Fruit fly (Drosophila melanogaster): ENCODE measurements around the gene S-Lap3.
A peak's percentile ranks its signal among the peaks of the same experiment; 100 is the strongest.

The S-Lap3 gene

dm6 chr3L:10482477-10482876, 17.5 kb downstream of the S-Lap3 start (continued):
- no peak for TF ChIP-seq esg (GFP tag; conservative IDR thresholded peaks at IDR 0.05)
- no peak for TF ChIP-seq CG7271 (tag; optimal IDR thresholded peaks at IDR 0.05)
- TF ChIP-seq CG43689 (GFP tag; IDR thresholded peaks at IDR 0.05), result no peak
- peak; percentile 89 for TF ChIP-seq Ets65A (GFP tag)
- no peak for TF ChIP-seq CG1602 (GFP tag; optimal IDR thresholded peaks at IDR 0.05)
- TF ChIP-seq Bteb2 (GFP tag; optimal IDR thresholded peaks at IDR 0.05), result no peak
- TF ChIP-seq Poxn (GFP tag; IDR thresholded peaks at IDR 0.05), result no peak
- TF ChIP-seq stwl (tag; optimal IDR thresholded peaks at IDR 0.05), result no peak
- TF ChIP-seq hth (optimal IDR thresholded peaks at IDR 0.05), result no peak
- no peak for TF ChIP-seq Hr39 (optimal IDR thresholded peaks at IDR 0.05)
- no peak for TF ChIP-seq ems (GFP tag; optimal IDR thresholded peaks at IDR 0.05)
- peak; percentile 5 for TF ChIP-seq CG10209 (GFP tag; optimal IDR thresholded peaks at IDR 0.05)
- no peak for TF ChIP-seq dm (GFP tag; optimal IDR thresholded peaks at IDR 0.05)
- TF ChIP-seq chif (GFP tag; optimal IDR thresholded peaks at IDR 0.05), result no peak
- TF ChIP-seq Side (GFP tag; optimal IDR thresholded peaks at IDR 0.05), result no peak
- TF ChIP-seq emc (GFP tag; optimal IDR thresholded peaks at IDR 0.05), result no peak
- TF ChIP-seq chn (GFP tag; optimal IDR thresholded peaks at IDR 0.05), result no peak
- no peak for TF ChIP-seq CG34376 (GFP tag; optimal IDR thresholded peaks at IDR 0.05)
- no peak for TF ChIP-seq CG6654 (GFP tag; optimal IDR thresholded peaks at IDR 0.05)
- TF ChIP-seq Ravus (GFP tag; IDR thresholded peaks at IDR 0.05), result no peak
- TF ChIP-seq gem (tag; optimal IDR thresholded peaks at IDR 0.05), result peak; percentile 49
- TF ChIP-seq Neu2 (GFP tag; optimal IDR thresholded peaks at IDR 0.05; ENCODE audit: borderline replicate concordance), result no peak
- TF ChIP-seq CG9437 (GFP tag; optimal IDR thresholded peaks at IDR 0.05), result no peak
- TF ChIP-seq pan (optimal IDR thresholded peaks at IDR 0.05), result no peak
- TF ChIP-seq pan (GFP tag; optimal IDR thresholded peaks at IDR 0.05 in 1 of 2, IDR thresholded peaks at IDR 0.05 in 1 of 2), result no peak
- no peak for TF ChIP-seq CG4707 (GFP tag; optimal IDR thresholded peaks at IDR 0.05)
- peak; percentile 29; the same call in 1 of the 2 replicates for TF ChIP-seq Rfx (GFP tag; IDR thresholded peaks at IDR 0.05)
- TF ChIP-seq tap (tag; optimal IDR thresholded peaks at IDR 0.05), result no peak
- TF ChIP-seq Lpt (GFP tag; optimal IDR thresholded peaks at IDR 0.05), result no peak
- no peak for TF ChIP-seq vvl (GFP tag; IDR thresholded peaks at IDR 0.05)
- no peak for TF ChIP-seq luna (GFP tag; optimal IDR thresholded peaks at IDR 0.05)
- TF ChIP-seq CG10565 (GFP tag; optimal IDR thresholded peaks at IDR 0.05), result no peak
- TF ChIP-seq CG9797 (GFP tag; optimal IDR thresholded peaks at IDR 0.05), result no peak
- no peak for TF ChIP-seq ssp (GFP tag; IDR thresholded peaks at IDR 0.05)
- TF ChIP-seq pum (GFP tag; optimal IDR thresholded peaks at IDR 0.05), result no peak
- TF ChIP-seq CG15696 (tag; optimal IDR thresholded peaks at IDR 0.05), result no peak
- TF ChIP-seq CTCF (GFP tag; optimal IDR thresholded peaks at IDR 0.05), result no peak
- no peak for TF ChIP-seq Scr (GFP tag; IDR thresholded peaks at IDR 0.05; ENCODE audit: partially characterized antibody)
- no peak for TF ChIP-seq kni (GFP tag; optimal IDR thresholded peaks at IDR 0.05)
- no peak for TF ChIP-seq Gug (GFP tag; IDR thresholded peaks at IDR 0.05)
- TF ChIP-seq knrl (GFP tag; IDR thresholded peaks at IDR 0.05; ENCODE audit: partially characterized antibody), result no peak
- no peak for TF ChIP-seq CG4360 (GFP tag; IDR thresholded peaks at IDR 0.05)
- TF ChIP-seq CG2202 (tag; optimal IDR thresholded peaks at IDR 0.05), result no peak
- no peak for TF ChIP-seq bcd (GFP tag; optimal IDR thresholded peaks at IDR 0.05)
- no peak for TF ChIP-seq da (GFP tag; optimal IDR thresholded peaks at IDR 0.05)
- TF ChIP-seq eve (GFP tag; optimal IDR thresholded peaks at IDR 0.05), result no peak
- TF ChIP-seq CG31365 (tag; optimal IDR thresholded peaks at IDR 0.05), result no peak
- TF ChIP-seq CG8281 (tag; optimal IDR thresholded peaks at IDR 0.05), result peak; percentile 5
- no peak for TF ChIP-seq Sry-β (GFP tag; optimal IDR thresholded peaks at IDR 0.05)
- no peak for TF ChIP-seq Blimp-1 (GFP tag; optimal IDR thresholded peaks at IDR 0.05)
- TF ChIP-seq CG8478 (optimal IDR thresholded peaks at IDR 0.05), result no peak
- TF ChIP-seq chm (GFP tag; IDR thresholded peaks at IDR 0.05), result no peak
- TF ChIP-seq CG14965 (GFP tag; optimal IDR thresholded peaks at IDR 0.05; ENCODE audit: borderline replicate concordance), result no peak
- TF ChIP-seq CG4404 (GFP tag; IDR thresholded peaks at IDR 0.05), result no peak
